Worm (Caenorhabditis elegans) whole organism, L4 larva: Measurements from ENCODE around the gene T07D3.4.

Source experiments
- Y5F2A.4 ChIP-seq: fragments of 200-800 bp; sonication (Bioruptor generic); optimal IDR thresholded peaks from 2 replicates; lab custom pipeline; 2018; ENCODE audit warnings: mild to moderate bottlenecking, missing genetic modification characterization, missing compliant biosample characterization
- ZK337.2 ChIP-seq: fragments of 200-800 bp; sonication (Bioruptor generic); IDR thresholded peaks from 2 replicates; pipeline ENCODE4 v1.3.6; 2022; ENCODE audit warnings: missing genetic modification reagents, missing genetic modification characterization, missing compliant biosample characterization
- ama-1 ChIP-seq: fragments of 150-350 bp; optimal IDR thresholded peaks from 2 replicates; lab custom pipeline; 2014; ENCODE audit warnings: inconsistent platforms, mixed read lengths
- ceh-28 ChIP-seq: fragments of 150-350 bp; optimal IDR thresholded peaks from 2 replicates; lab custom pipeline; 2014; ENCODE audit warnings: missing biosample characterization, missing genetic modification reagents, missing genetic modification characterization
- ceh-32 ChIP-seq: sonication (generic microtip); optimal IDR thresholded peaks from 2 replicates; lab custom pipeline; 2016; ENCODE audit warnings: mild to moderate bottlenecking, missing genetic modification characterization, missing compliant biosample characterization; ENCODE audit not compliant: poor library complexity
- ctbp-1 ChIP-seq: fragments of 200-800 bp; sonication (Bioruptor generic); IDR thresholded peaks from 2 replicates; pipeline ENCODE4 v1.3.6; 2022; ENCODE audit warnings: missing genetic modification reagents, missing genetic modification characterization, missing compliant biosample characterization
- daf-16 ChIP-seq, 3 experiments: sonication (generic microtip); optimal IDR thresholded peaks; 2 replicates each; lab custom pipeline; 2016 to 2017; ENCODE audit warnings: missing genetic modification characterization in 3 of 3, missing genetic modification reagents in 3 of 3, mild to moderate bottlenecking in 2 of 3, missing compliant biosample characterization in 2 of 3, missing biosample characterization in 1 of 3, moderate library complexity in 1 of 3
- dmd-6 ChIP-seq: fragments of 200-800 bp; sonication (Bioruptor generic); IDR thresholded peaks from 2 replicates; pipeline ENCODE4 v1.3.6; 2022; ENCODE audit warnings: missing genetic modification reagents, missing genetic modification characterization, missing compliant biosample characterization
- dmd-8 ChIP-seq: fragments of 200-800 bp; sonication (Bioruptor generic); IDR thresholded peaks from 2 replicates; pipeline ENCODE4 v1.3.6; 2022; ENCODE audit warnings: missing genetic modification characterization, missing compliant biosample characterization
- egl-43 ChIP-seq: fragments of 200-800 bp; sonication (Bioruptor generic); IDR thresholded peaks from 2 replicates; pipeline ENCODE4 v1.3.6; 2022; ENCODE audit warnings: missing genetic modification reagents, missing genetic modification characterization, missing compliant biosample characterization
- hlh-11 ChIP-seq: fragments of 200-800 bp; sonication (Bioruptor generic); optimal IDR thresholded peaks from 2 replicates; lab custom pipeline; 2018; ENCODE audit warnings: mild to moderate bottlenecking, missing genetic modification characterization, missing compliant biosample characterization
- hmg-1.1 ChIP-seq: fragments of 200-800 bp; sonication (Bioruptor generic); IDR thresholded peaks from 2 replicates; pipeline ENCODE4 v1.3.6; 2022; ENCODE audit warnings: missing genetic modification reagents, missing genetic modification characterization, missing compliant biosample characterization
- jun-1 ChIP-seq: fragments of 150-350 bp; optimal IDR thresholded peaks from 2 replicates; lab custom pipeline; 2014; ENCODE audit warnings: missing biosample characterization, missing genetic modification reagents, missing genetic modification characterization
- lim-7 ChIP-seq: fragments of 200-800 bp; sonication (Bioruptor generic); IDR thresholded peaks from 2 replicates; pipeline ENCODE4 v1.3.6; 2022; ENCODE audit warnings: missing genetic modification characterization, missing compliant biosample characterization
- lin-1 ChIP-seq: fragments of 200-800 bp; sonication (Bioruptor generic); IDR thresholded peaks from 2 replicates; pipeline ENCODE4 v1.3.6; 2022; ENCODE audit warnings: missing genetic modification reagents, missing genetic modification characterization, missing compliant biosample characterization
- lin-29 ChIP-seq: fragments of 200-800 bp; sonication (Bioruptor generic); IDR thresholded peaks from 2 replicates; pipeline ENCODE4 v1.3.6; 2022; ENCODE audit warnings: missing genetic modification reagents, missing genetic modification characterization, missing compliant biosample characterization
- mdl-1 ChIP-seq, 2 experiments: fragments of 150-350 bp in 1 of 2; sonication (generic microtip) in 1 of 2; optimal IDR thresholded peaks; 2 replicates each; lab custom pipeline; 2014 to 2017; ENCODE audit warnings: missing biosample characterization in 2 of 2, missing genetic modification characterization in 2 of 2
- mes-2 ChIP-seq: sonication (generic microtip); optimal IDR thresholded peaks from 2 replicates; lab custom pipeline; 2016; ENCODE audit warnings: missing genotype, mild to moderate bottlenecking, missing genetic modification characterization, missing compliant biosample characterization; ENCODE audit not compliant: poor library complexity, severe bottlenecking
- nhr-102 ChIP-seq: sonication (generic microtip); optimal IDR thresholded peaks from 2 replicates; lab custom pipeline; 2016; ENCODE audit warnings: mild to moderate bottlenecking, missing genetic modification characterization, moderate library complexity, missing compliant biosample characterization
- nhr-111 ChIP-seq: fragments of 200-800 bp; sonication (Bioruptor generic); optimal IDR thresholded peaks from 2 replicates; lab custom pipeline; 2018; ENCODE audit warnings: mild to moderate bottlenecking, missing genetic modification characterization, missing compliant biosample characterization
- nhr-237 ChIP-seq: sonication (generic microtip); optimal IDR thresholded peaks from 2 replicates; lab custom pipeline; 2017; ENCODE audit warnings: missing biosample characterization, missing genetic modification characterization
- nhr-25 ChIP-seq: sonication (generic microtip); optimal IDR thresholded peaks from 2 replicates; lab custom pipeline; 2017; ENCODE audit warnings: missing genetic modification characterization, mild to moderate bottlenecking, missing compliant biosample characterization, antibody characterized with exemption, moderate library complexity, borderline replicate concordance; ENCODE audit not compliant: insufficient read depth
- nhr-28 ChIP-seq: fragments of 150-350 bp; optimal IDR thresholded peaks from 2 replicates; lab custom pipeline; 2014; ENCODE audit warnings: missing biosample characterization, missing genetic modification characterization
- nhr-6 ChIP-seq: fragments of 150-350 bp; optimal IDR thresholded peaks from 2 replicates; lab custom pipeline; 2014; ENCODE audit warnings: missing biosample characterization, missing genetic modification characterization
- nhr-76 ChIP-seq: fragments of 150-350 bp; optimal IDR thresholded peaks from 2 replicates; lab custom pipeline; 2014; ENCODE audit warnings: missing biosample characterization, missing genetic modification characterization
- pqm-1 ChIP-seq: sonication (generic microtip); optimal IDR thresholded peaks from 2 replicates; lab custom pipeline; 2017; ENCODE audit warnings: missing biosample characterization, missing genetic modification characterization
- snpc-4 ChIP-seq: fragments of 150-350 bp; optimal IDR thresholded peaks from 2 replicates; lab custom pipeline; 2014; ENCODE audit warnings: missing biosample characterization, missing genetic modification characterization
- tra-1 ChIP-seq: fragments of 200-800 bp; sonication (Bioruptor generic); IDR thresholded peaks from 2 replicates; pipeline ENCODE4 v1.3.6; 2022; ENCODE audit warnings: missing genetic modification reagents, missing genetic modification characterization, missing compliant biosample characterization
- unc-62 ChIP-seq, 3 experiments: fragments of 150-350 bp in 1 of 3; sonication (generic microtip); optimal IDR thresholded peaks in 2 of 3; peaks in 1 of 3; 1 replicate in 1 of 3; 2 replicates in 2 of 3; lab custom pipeline; 2014 to 2017; ENCODE audit warnings: missing biosample characterization in 3 of 3, missing genetic modification characterization in 3 of 3, missing genetic modification reagents in 3 of 3, missing genotype in 1 of 3
- zag-1 ChIP-seq: fragments of 150-350 bp; optimal IDR thresholded peaks from 2 replicates; lab custom pipeline; 2014; ENCODE audit warnings: missing biosample characterization, missing genetic modification characterization
- zfp-2 ChIP-seq: sonication (generic microtip); optimal IDR thresholded peaks from 2 replicates; lab custom pipeline; 2016; ENCODE audit warnings: mild to moderate bottlenecking, missing genetic modification characterization, missing compliant biosample characterization
- zfp-3 ChIP-seq: fragments of 200-800 bp; sonication (Bioruptor generic); conservative IDR thresholded peaks from 2 replicates; pipeline ENCODE4 v1.3.6; 2022; ENCODE audit warnings: missing genetic modification reagents, missing genetic modification characterization, missing compliant biosample characterization
- zip-11 ChIP-seq: fragments of 200-800 bp; sonication (Bioruptor generic); IDR thresholded peaks from 2 replicates; pipeline ENCODE4 v1.3.6; 2022; ENCODE audit warnings: missing genetic modification characterization, missing compliant biosample characterization
- zip-2 ChIP-seq: fragments of 150-350 bp; optimal IDR thresholded peaks from 2 replicates; lab custom pipeline; 2014; ENCODE audit warnings: missing biosample characterization, missing genetic modification characterization
- ztf-11 ChIP-seq: fragments of 150-350 bp; optimal IDR thresholded peaks from 2 replicates; lab custom pipeline; 2014; ENCODE audit warnings: missing biosample characterization, missing genetic modification characterization

Gene T07D3.4

ce11 chrII:917324-917723 is 29.2 kb downstream of the T07D3.4 start, which contains the start of gene fbxc-30:
Gene fbxc-30 (plus strand): TSS chrII:917624.
- TF ChIP-seq zip-2 (tag; lab: Kevin White, UChicago): no peak
- TF ChIP-seq dmd-8 (GFP tag; lab: Robert Waterston, UW): no peak
- no peak for TF ChIP-seq lin-1 (GFP tag; lab: Robert Waterston, UW)
- TF ChIP-seq zfp-2: no peak
- TF ChIP-seq nhr-76 (tag; lab: Kevin White, UChicago): no peak
- no peak for TF ChIP-seq zfp-3
- TF ChIP-seq nhr-237 (tag; lab: Kevin White, UChicago): no peak
- no peak for TF ChIP-seq ceh-28
- no peak for TF ChIP-seq nhr-6 (tag; lab: Kevin White, UChicago)
- no peak for TF ChIP-seq Y5F2A.4 (GFP tag; lab: Kevin White, UChicago)

- no peak for TF ChIP-seq ama-1
- no peak for TF ChIP-seq tra-1 (GFP tag; lab: Robert Waterston, UW)
- TF ChIP-seq ZK337.2 (GFP tag; lab: Robert Waterston, UW): no peak
- no peak for TF ChIP-seq mes-2 (tag; lab: Kevin White, UChicago)
- no peak for TF ChIP-seq ctbp-1 (GFP tag; lab: Robert Waterston, UW)
- no peak for TF ChIP-seq snpc-4 (tag; lab: Kevin White, UChicago)
- no peak for TF ChIP-seq hmg-1.1 (GFP tag; lab: Robert Waterston, UW)
- TF ChIP-seq zfp-3: no peak
- TF ChIP-seq dmd-6 (GFP tag; lab: Robert Waterston, UW): no peak
- TF ChIP-seq nhr-25 (tag; lab: Kevin White, UChicago): no peak
- no peak for TF ChIP-seq lin-29 (GFP tag; lab: Robert Waterston, UW)
- no peak for TF ChIP-seq nhr-102 (tag; lab: Kevin White, UChicago)
- TF ChIP-seq nhr-28 (tag; lab: Kevin White, UChicago): no peak
- no peak for TF ChIP-seq nhr-111
- TF ChIP-seq zip-2 (tag; lab: Kevin White, UChicago): no peak
- no peak for TF ChIP-seq Y5F2A.4 (GFP tag; lab: Kevin White, UChicago)
Measured at ce11 chrII:920326-920725, 32.2 kb downstream of the T07D3.4 start.

- TF ChIP-seq nhr-25 (tag; lab: Kevin White, UChicago) (no peak), mdl-1 (tag; optimal IDR thresholded peaks at IDR 0.05; lab: Kevin White, UChicago) (no peak), daf-16 (GFP tag; optimal IDR thresholded peaks at IDR 0.05; lab: Kevin White, UChicago) (no peak), daf-16 (tag; optimal IDR thresholded peaks at IDR 0.05; lab: Kevin White, UChicago) (no peak), pqm-1 (peak; percentile 83), dmd-6 (GFP tag; lab: Robert Waterston, UW) (peak; percentile 69), hlh-11 (tag; lab: Kevin White, UChicago) (no peak), unc-62 (GFP tag; optimal IDR thresholded peaks at IDR 0.05 in 1 of 2; lab: Kevin White, UChicago) (peak in 1 of 2 experiments; percentile 56), unc-62 (tag; optimal IDR thresholded peaks at IDR 0.05; lab: Kevin White, UChicago) (no peak), egl-43 (GFP tag; lab: Robert Waterston, UW) (no peak), lim-7 (GFP tag; lab: Robert Waterston, UW) (no peak)
Measured at ce11 chrII:922778-923177, 34.7 kb downstream of the T07D3.4 start.

ce11 chrII:923521-923920 is 35.4 kb downstream of the T07D3.4 start, which contains the start of gene fbxc-28:
Gene fbxc-28 (plus strand): TSS chrII:923821.
- no peak for TF ChIP-seq jun-1
- no peak for TF ChIP-seq ztf-11 (tag; lab: Kevin White, UChicago)
- TF ChIP-seq nhr-28 (tag; lab: Kevin White, UChicago): no peak
- TF ChIP-seq hlh-11 (tag; lab: Kevin White, UChicago): no peak
- no peak for TF ChIP-seq ceh-32 (tag; lab: Kevin White, UChicago)
- TF ChIP-seq zag-1 (tag; lab: Kevin White, UChicago): no peak
- no peak for TF ChIP-seq zip-11 (GFP tag; lab: Robert Waterston, UW)
- TF ChIP-seq, all 104 proteins: peak for 0
